Worm (Caenorhabditis elegans) whole organism, L1 larva: ENCODE measurements around the gene Y53G8B.2.

ENCODE experiments used
- dpl-1 ChIP-seq, 3 experiments: fragments of 150-350 bp in 2 of 3; sonication (generic microtip) in 1 of 3; optimal IDR thresholded peaks; 2 replicates each; lab custom pipeline; 2014 to 2017; ENCODE audit warnings: missing biosample characterization in 3 of 3, missing genetic modification characterization in 3 of 3, missing genetic modification reagents in 3 of 3
- lin-13 ChIP-seq: fragments of 150-350 bp; optimal IDR thresholded peaks from 2 replicates; lab custom pipeline; 2014; ENCODE audit warnings: missing biosample characterization, missing genetic modification reagents, missing genetic modification characterization
- nhr-12 ChIP-seq: sonication (generic microtip); optimal IDR thresholded peaks from 2 replicates; lab custom pipeline; 2017; ENCODE audit warnings: missing biosample characterization, missing genetic modification characterization
- unc-62 ChIP-seq: fragments of 150-350 bp; optimal IDR thresholded peaks from 2 replicates; lab custom pipeline; 2014; ENCODE audit warnings: missing biosample characterization, missing genetic modification reagents, missing genetic modification characterization

DNA sequence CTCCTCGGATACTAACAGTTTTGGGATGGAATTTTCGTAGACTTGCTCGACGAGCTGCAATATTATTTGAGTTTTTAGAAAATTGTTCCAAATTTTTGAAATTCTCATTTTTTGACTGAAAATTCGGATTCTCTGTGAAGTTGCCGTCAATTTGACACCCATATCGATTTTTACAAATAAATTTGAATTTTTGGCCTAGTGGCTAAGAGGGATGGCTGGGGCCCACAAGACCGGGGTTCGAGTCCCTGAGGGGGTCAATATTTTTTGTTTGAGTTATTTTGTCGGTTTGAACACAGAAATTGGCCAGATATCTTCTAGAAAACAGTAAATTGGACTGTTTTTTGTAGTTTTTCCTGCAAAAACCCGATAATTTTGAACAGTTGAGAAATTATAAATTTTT, 6.9 kb upstream of the Y53G8B.2 start:
- TF ChIP-seq unc-62 (no peak), nhr-12 (tag; lab: Kevin White, UChicago) (no peak), dpl-1 (GFP tag; optimal IDR thresholded peaks at IDR 0.05; lab: Kevin White, UChicago) (no peak), lin-13 (GFP tag; lab: Kevin White, UChicago) (no peak)
